Worm (Caenorhabditis elegans) whole organism, midembryonic: ENCODE data around the gene F10G7.10.

Source experiments
- T22C8.4 ChIP-seq: fragments of 200-800 bp; sonication (Bioruptor generic); IDR thresholded peaks from 2 replicates; pipeline ENCODE4 v1.3.6; 2022; ENCODE audit warnings: missing genetic modification characterization, missing compliant biosample characterization
- flt-1 ChIP-seq: fragments of 200-800 bp; sonication (Bioruptor generic); IDR thresholded peaks from 2 replicates; pipeline ENCODE4 v1.3.6; 2022; ENCODE audit warnings: missing genetic modification characterization, missing compliant biosample characterization
- tab-1 ChIP-seq: fragments of 200-800 bp; sonication (Bioruptor generic); IDR thresholded peaks from 2 replicates; pipeline ENCODE4 v1.3.6; 2022; ENCODE audit warnings: missing genetic modification characterization, missing compliant biosample characterization
- ztf-23 ChIP-seq: fragments of 200-800 bp; sonication (Bioruptor generic); IDR thresholded peaks from 2 replicates; pipeline ENCODE4 v1.3.6; 2022; ENCODE audit warnings: missing genetic modification reagents, missing genetic modification characterization, missing compliant biosample characterization
- ztf-29 ChIP-seq: fragments of 200-800 bp; sonication (Bioruptor generic); IDR thresholded peaks from 2 replicates; pipeline ENCODE4 v1.3.6; 2022; ENCODE audit warnings: missing genetic modification reagents, missing genetic modification characterization, missing compliant biosample characterization

ce11 chrII:4769886-4770285, 43.8 kb upstream of the F10G7.10 start:
- TF ChIP-seq T22C8.4 (GFP tag; lab: Robert Waterston, UW) (no peak), tab-1 (GFP tag; lab: Robert Waterston, UW) (no peak), flt-1 (no peak), ztf-29 (GFP tag; lab: Robert Waterston, UW) (no peak), ztf-23 (GFP tag; lab: Robert Waterston, UW) (no peak)
